Fruit fly (Drosophila melanogaster) whole organism, embryonic: ENCODE results near the gene CG34325.

Source experiments
- Bdp1 ChIP-seq: fragments of 200-800 bp; sonication (Bioruptor generic); optimal IDR thresholded peaks from 3 replicates; lab custom pipeline; 2016; ENCODE audit warnings: missing biosample characterization, missing genetic modification characterization
- CG10274 ChIP-seq: fragments of 200-800 bp; sonication (Bioruptor generic); optimal IDR thresholded peaks from 3 replicates; lab custom pipeline; 2017; ENCODE audit warnings: missing biosample characterization, mild to moderate bottlenecking, missing genetic modification characterization
- CG10654 ChIP-seq: fragments of 200-800 bp; sonication (Bioruptor generic); optimal IDR thresholded peaks from 2 replicates; lab custom pipeline; 2016; ENCODE audit warnings: missing biosample characterization, missing genetic modification characterization
- CG11398 ChIP-seq: fragments of 200-800 bp; sonication (Bioruptor generic); optimal IDR thresholded peaks from 2 replicates; lab custom pipeline; 2016; ENCODE audit warnings: missing biosample characterization, missing genetic modification characterization
- CG11695 ChIP-seq: fragments of 200-800 bp; sonication (Bioruptor generic); IDR thresholded peaks from 3 replicates; pipeline ENCODE4 v1.3.6; 2022; ENCODE audit warnings: missing biosample characterization, missing genetic modification characterization
- CG12155 ChIP-seq: fragments of 200-800 bp; sonication (Bioruptor generic); optimal IDR thresholded peaks from 3 replicates; lab custom pipeline; 2016; ENCODE audit warnings: missing biosample characterization, missing genetic modification characterization
- CG12659 ChIP-seq: fragments of 200-800 bp; sonication (Bioruptor generic); optimal IDR thresholded peaks from 3 replicates; lab custom pipeline; 2017; ENCODE audit warnings: mild to moderate bottlenecking, missing biosample characterization, missing genetic modification reagents, missing genetic modification characterization
- CG13624 ChIP-seq: fragments of 200-800 bp; sonication (Bioruptor generic); optimal IDR thresholded peaks from 2 replicates; lab custom pipeline; 2016; ENCODE audit warnings: missing biosample characterization, missing genetic modification characterization
- CG14014 ChIP-seq: fragments of 200-800 bp; sonication (Bioruptor generic); IDR thresholded peaks from 2 replicates; pipeline ENCODE4 v1.3.6; 2022; ENCODE audit warnings: missing biosample characterization, missing genetic modification characterization
- CG14710 ChIP-seq: fragments of 200-800 bp; sonication (Bioruptor generic); optimal IDR thresholded peaks from 3 replicates; lab custom pipeline; 2019; ENCODE audit warnings: missing biosample characterization, mild to moderate bottlenecking, missing genetic modification characterization, moderate library complexity
- CG14860 ChIP-seq: fragments of 200-800 bp; sonication (Bioruptor generic); IDR thresholded peaks from 3 replicates; pipeline ENCODE4 v1.3.6; 2022; ENCODE audit warnings: missing biosample characterization, missing genetic modification characterization; ENCODE audit not compliant: partially characterized antibody
- CG1603 ChIP-seq: fragments of 200-800 bp; sonication (Bioruptor generic); optimal IDR thresholded peaks from 2 replicates; lab custom pipeline; 2019; ENCODE audit warnings: missing biosample characterization, mild to moderate bottlenecking, missing genetic modification characterization, moderate library complexity
- CG16863 ChIP-seq: fragments of 200-800 bp; sonication (Bioruptor generic); optimal IDR thresholded peaks from 3 replicates; lab custom pipeline; 2016; ENCODE audit warnings: missing biosample characterization, missing genetic modification characterization
- CG1792 ChIP-seq: fragments of 200-800 bp; sonication (Bioruptor generic); optimal IDR thresholded peaks from 2 replicates; lab custom pipeline; 2016; ENCODE audit warnings: missing biosample characterization, missing genetic modification characterization
- CG18599 ChIP-seq: fragments of 200-800 bp; sonication (Bioruptor generic); optimal IDR thresholded peaks from 3 replicates; lab custom pipeline; 2017; ENCODE audit warnings: missing biosample characterization, missing genetic modification characterization, mild to moderate bottlenecking, moderate library complexity, missing genetic modification reagents
- CG2678 ChIP-seq: fragments of 200-800 bp; sonication (Bioruptor generic); optimal IDR thresholded peaks from 3 replicates; lab custom pipeline; 2019; ENCODE audit warnings: missing biosample characterization, mild to moderate bottlenecking, missing genetic modification characterization, moderate library complexity
- CG34422 ChIP-seq: fragments of 200-800 bp; sonication (Bioruptor generic); IDR thresholded peaks from 3 replicates; pipeline ENCODE4 v1.3.6; 2022; ENCODE audit warnings: missing biosample characterization, missing genetic modification characterization
- CG43689 ChIP-seq: fragments of 200-800 bp; sonication (Bioruptor generic); IDR thresholded peaks from 2 replicates; pipeline ENCODE4 v1.3.6; 2022; ENCODE audit warnings: missing biosample characterization, missing genetic modification characterization
- CG4730 ChIP-seq: fragments of 200-800 bp; sonication (Bioruptor generic); IDR thresholded peaks from 2 replicates; pipeline ENCODE4 v1.3.6; 2022; ENCODE audit warnings: missing biosample characterization, missing genetic modification characterization
- CG4854 ChIP-seq: fragments of 200-800 bp; sonication (Bioruptor generic); optimal IDR thresholded peaks from 2 replicates; lab custom pipeline; 2016; ENCODE audit warnings: missing biosample characterization, missing genetic modification characterization, inconsistent platforms
- CG6175 ChIP-seq: fragments of 200-800 bp; sonication (Bioruptor generic); IDR thresholded peaks from 3 replicates; pipeline ENCODE4 v1.3.6; 2022; ENCODE audit warnings: missing biosample characterization, missing genetic modification characterization
- CG6683 ChIP-seq: fragments of 200-800 bp; sonication (Bioruptor generic); optimal IDR thresholded peaks from 2 replicates; lab custom pipeline; 2017; ENCODE audit warnings: missing biosample characterization, mild to moderate bottlenecking, missing genetic modification characterization, missing genetic modification reagents
- CG6689 ChIP-seq: fragments of 200-800 bp; sonication (Bioruptor generic); IDR thresholded peaks from 2 replicates; pipeline ENCODE4 v1.3.6; 2022; ENCODE audit warnings: missing biosample characterization, missing genetic modification characterization
- CG6765 ChIP-seq: fragments of 200-800 bp; sonication (Bioruptor generic); optimal IDR thresholded peaks from 3 replicates; lab custom pipeline; 2017; ENCODE audit warnings: missing biosample characterization, mild to moderate bottlenecking, missing genetic modification characterization
- CG6791 ChIP-seq: fragments of 200-800 bp; sonication (Bioruptor generic); IDR thresholded peaks from 3 replicates; pipeline ENCODE4 v1.3.6; 2022; ENCODE audit warnings: missing biosample characterization, missing genetic modification characterization; ENCODE audit not compliant: partially characterized antibody
- CG7963 ChIP-seq: fragments of 200-800 bp; sonication (Bioruptor generic); IDR thresholded peaks from 3 replicates; pipeline ENCODE4 v1.3.6; 2022; ENCODE audit warnings: missing biosample characterization, missing genetic modification characterization; ENCODE audit not compliant: partially characterized antibody
- CkIIα-i1 ChIP-seq: fragments of 200-800 bp; sonication (Bioruptor generic); IDR thresholded peaks from 2 replicates; pipeline ENCODE4 v1.3.6; 2022; ENCODE audit warnings: missing biosample characterization, missing genetic modification characterization
- D19A ChIP-seq: fragments of 200-800 bp; optimal IDR thresholded peaks from 3 replicates; lab custom pipeline; 2019; ENCODE audit warnings: missing biosample characterization, mild to moderate bottlenecking, missing genetic modification characterization, moderate library complexity
- Doc2 ChIP-seq: fragments of 200-800 bp; sonication (Bioruptor generic); IDR thresholded peaks from 2 replicates; pipeline ENCODE4 v1.3.6; 2022; ENCODE audit warnings: missing biosample characterization, missing genetic modification characterization
- ERR ChIP-seq: fragments of 200-800 bp; sonication (Bioruptor generic); optimal IDR thresholded peaks from 2 replicates; lab custom pipeline; 2016; ENCODE audit warnings: missing biosample characterization, missing genetic modification characterization
- Ets65A ChIP-seq: fragments of 200-800 bp; sonication (Bioruptor generic); peaks from one replicate; lab custom pipeline; 2016; ENCODE audit warnings: missing biosample characterization, missing genetic modification characterization
- Fer1 ChIP-seq: fragments of 200-800 bp; sonication (Bioruptor generic); optimal IDR thresholded peaks from 2 replicates; lab custom pipeline; 2017; ENCODE audit warnings: missing biosample characterization, mild to moderate bottlenecking, missing genetic modification characterization
- Hand ChIP-seq: fragments of 200-800 bp; sonication (Bioruptor generic); optimal IDR thresholded peaks from 2 replicates; lab custom pipeline; 2017; ENCODE audit warnings: mild to moderate bottlenecking, missing biosample characterization, missing genetic modification reagents, missing genetic modification characterization
- MESR4 ChIP-seq: fragments of 200-800 bp; sonication (Bioruptor generic); optimal IDR thresholded peaks from 2 replicates; lab custom pipeline; 2018; ENCODE audit warnings: missing biosample characterization, mild to moderate bottlenecking, missing genetic modification characterization, moderate library complexity
- Mad ChIP-seq: fragments of 200-800 bp; sonication (Bioruptor generic); optimal IDR thresholded peaks from 2 replicates; lab custom pipeline; 2016; ENCODE audit warnings: missing biosample characterization, missing genetic modification characterization
- Meics ChIP-seq: fragments of 200-800 bp; sonication (Bioruptor generic); optimal IDR thresholded peaks from 2 replicates; lab custom pipeline; 2017; ENCODE audit warnings: missing biosample characterization, mild to moderate bottlenecking, missing genetic modification characterization
- Tbp ChIP-seq: fragments of >200 bp; optimal IDR thresholded peaks from 2 replicates; lab custom pipeline; 2018; ENCODE audit warnings: missing biosample characterization, missing genetic modification characterization
- cad ChIP-seq: fragments of >200 bp; optimal IDR thresholded peaks from 2 replicates; lab custom pipeline; 2017; ENCODE audit warnings: missing biosample characterization, missing genetic modification characterization
- crc ChIP-seq: fragments of 200-800 bp; sonication (Bioruptor generic); optimal IDR thresholded peaks from 2 replicates; lab custom pipeline; 2016; ENCODE audit warnings: missing biosample characterization, missing genetic modification characterization
- dan ChIP-seq: fragments of 200-800 bp; sonication (Bioruptor generic); IDR thresholded peaks from 2 replicates; pipeline ENCODE4 v1.3.6; 2022; ENCODE audit warnings: missing biosample characterization, missing genetic modification characterization
- dpn ChIP-seq, 2 experiments: fragments of 200-800 bp; sonication (Bioruptor generic); optimal IDR thresholded peaks; 3 replicates each; lab custom pipeline; 2016; ENCODE audit warnings: missing biosample characterization in 2 of 2, missing genetic modification characterization in 2 of 2
- ewg ChIP-seq: fragments of 200-800 bp; sonication (Bioruptor generic); optimal IDR thresholded peaks from 3 replicates; lab custom pipeline; 2017; ENCODE audit warnings: mild to moderate bottlenecking, missing biosample characterization, missing genetic modification reagents, missing genetic modification characterization
- exex ChIP-seq: fragments of 200-800 bp; sonication (Bioruptor generic); optimal IDR thresholded peaks from 4 replicates; lab custom pipeline; 2018; ENCODE audit warnings: missing biosample characterization, mild to moderate bottlenecking, missing genetic modification characterization, moderate library complexity
- her ChIP-seq: fragments of 200-800 bp; sonication (Bioruptor generic); optimal IDR thresholded peaks from 2 replicates; lab custom pipeline; 2016; ENCODE audit warnings: missing biosample characterization, missing genetic modification characterization
- pb ChIP-seq: fragments of 200-800 bp; sonication (Bioruptor generic); optimal IDR thresholded peaks from 3 replicates; lab custom pipeline; 2016; ENCODE audit warnings: missing biosample characterization, missing genetic modification characterization
- sd ChIP-seq: fragments of 200-800 bp; sonication (Bioruptor generic); optimal IDR thresholded peaks from 3 replicates; lab custom pipeline; 2018; ENCODE audit warnings: missing biosample characterization, mild to moderate bottlenecking, missing genetic modification characterization, moderate library complexity
- tio ChIP-seq: fragments of 200-800 bp; sonication (Bioruptor generic); optimal IDR thresholded peaks from 2 replicates; lab custom pipeline; 2017; ENCODE audit warnings: missing biosample characterization, missing genetic modification characterization, inconsistent platforms
- twi ChIP-seq: fragments of 200-800 bp; optimal IDR thresholded peaks from 2 replicates; lab custom pipeline; 2019; ENCODE audit warnings: missing biosample characterization, mild to moderate bottlenecking, missing genetic modification characterization, moderate library complexity
- vfl ChIP-seq: fragments of 200-800 bp; sonication (Bioruptor generic); optimal IDR thresholded peaks from 2 replicates; lab custom pipeline; 2016; ENCODE audit warnings: missing biosample characterization, missing genetic modification characterization
- z ChIP-seq: fragments of 200-800 bp; sonication (Bioruptor generic); IDR thresholded peaks from 3 replicates; pipeline ENCODE4 v1.3.6; 2022; ENCODE audit warnings: missing biosample characterization, missing genetic modification characterization

CG34325 gene

DNA sequence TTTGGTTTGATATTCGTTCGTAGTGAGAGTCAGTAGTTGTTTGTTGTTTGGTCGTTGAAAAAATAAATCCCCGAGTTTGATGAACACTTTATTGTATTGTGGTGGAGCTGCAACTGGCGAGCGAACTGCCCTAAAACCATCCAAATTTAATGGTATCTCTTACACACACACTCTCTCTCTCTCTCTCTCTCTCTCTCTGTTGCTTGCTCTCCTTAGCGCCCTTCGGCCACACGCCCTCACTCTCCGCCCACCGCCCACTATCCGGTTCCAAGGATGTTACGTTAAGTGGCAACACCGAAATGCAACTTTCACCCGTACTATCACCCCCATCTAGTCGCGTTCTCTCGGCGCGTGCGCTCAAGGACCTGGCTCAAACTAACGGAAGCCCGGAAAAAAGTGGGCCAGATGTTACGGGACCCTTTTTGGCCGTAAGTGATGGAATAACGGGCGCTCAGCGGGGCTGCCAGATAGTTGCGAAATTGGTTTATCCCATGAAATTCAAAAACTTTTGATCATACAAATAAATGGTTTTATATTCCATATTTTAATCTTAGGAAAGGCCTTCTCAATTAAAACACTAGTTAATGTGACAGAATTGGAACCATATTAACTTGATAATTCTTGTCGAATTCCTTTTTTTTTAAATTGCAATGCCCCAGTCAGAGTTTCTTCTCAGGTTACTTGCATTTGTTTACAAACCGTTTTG is 33.7 kb downstream of the CG34325 start (continued):
- peak; percentile 80 for TF ChIP-seq ewg (GFP tag; lab: Kevin White, UChicago)
- TF ChIP-seq twi (tag; lab: Kevin White, UChicago): no peak
- TF ChIP-seq her (GFP tag; lab: Kevin White, UChicago): no peak
- TF ChIP-seq pb (GFP tag; lab: Kevin White, UChicago): no peak
- TF ChIP-seq CG6175 (GFP tag; lab: Robert Waterston, UW): no peak
- TF ChIP-seq CG6765 (GFP tag; lab: Kevin White, UChicago): no peak
- TF ChIP-seq CG10654 (GFP tag; lab: Kevin White, UChicago): no peak
- no peak for TF ChIP-seq CG11398 (GFP tag; lab: Kevin White, UChicago)
- peak; percentile 1 for TF ChIP-seq Meics (GFP tag; lab: Kevin White, UChicago)
- no peak for TF ChIP-seq tio (GFP tag; lab: Kevin White, UChicago)
- no peak for TF ChIP-seq CG12155 (GFP tag; lab: Kevin White, UChicago)
- TF ChIP-seq Ets65A (GFP tag; lab: Kevin White, UChicago): peak; percentile 76
- no peak for TF ChIP-seq CG4854
- TF ChIP-seq Doc2 (GFP tag; lab: Robert Waterston, UW): no peak
- no peak for TF ChIP-seq CG10274 (GFP tag; lab: Kevin White, UChicago)
- TF ChIP-seq Fer1 (GFP tag; lab: Kevin White, UChicago): peak; percentile 33
- no peak for TF ChIP-seq CG14860 (GFP tag; lab: Robert Waterston, UW)
- no peak for TF ChIP-seq crc (GFP tag; lab: Kevin White, UChicago)
- TF ChIP-seq CG12659 (GFP tag; lab: Kevin White, UChicago): peak; percentile 2
- no peak for TF ChIP-seq Bdp1
- no peak for TF ChIP-seq CG1603 (tag; lab: Kevin White, UChicago)
- no peak for TF ChIP-seq CG14014 (GFP tag; lab: Robert Waterston, UW)
- TF ChIP-seq D19A (tag; lab: Kevin White, UChicago): peak; percentile 9
- peak; percentile 38 for TF ChIP-seq CG18599
- no peak for TF ChIP-seq cad (GFP tag; lab: Kevin White, UChicago)
- TF ChIP-seq CG4730 (GFP tag; lab: Robert Waterston, UW): no peak
- TF ChIP-seq CG11695 (GFP tag; lab: Robert Waterston, UW): no peak
- 0 out of 2 replicates have a peak, but pooled peaks have one; percentile 8 for TF ChIP-seq CG6689 (GFP tag; lab: Robert Waterston, UW)
- no peak for TF ChIP-seq CG2678 (tag; lab: Kevin White, UChicago)
- no peak for TF ChIP-seq CG34422 (GFP tag; lab: Robert Waterston, UW)

DNA sequence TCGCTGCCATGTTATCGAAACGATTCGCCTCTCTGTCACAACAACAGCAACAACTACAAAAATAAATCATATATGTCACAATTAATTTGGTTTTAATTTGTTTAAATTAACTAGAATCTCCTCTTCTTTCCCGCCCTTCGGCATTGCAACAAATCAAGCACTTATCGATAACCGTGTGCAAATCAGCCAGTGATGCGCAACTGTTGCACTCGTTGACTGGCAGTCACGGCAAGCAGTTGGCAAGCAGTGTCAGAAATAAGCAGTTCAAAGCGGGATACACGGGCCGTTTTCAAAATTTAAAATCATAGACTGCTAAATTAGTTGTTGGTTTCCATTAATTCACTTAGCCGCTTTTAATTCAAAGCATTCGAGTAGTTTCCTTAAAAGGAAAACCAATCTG is 37.4 kb downstream of the CG34325 start, which contains the start of gene Axs:
Gene Axs, minus strand, starts transcription at position 131 of the 400 bp plus-strand sequence.
- TF ChIP-seq Mad (GFP tag; lab: Kevin White, UChicago) (peak; percentile 27), dpn (GFP tag; optimal IDR thresholded peaks at IDR 0.05; lab: Kevin White, UChicago) (peak; percentile 26 to 39), CG16863 (GFP tag; lab: Kevin White, UChicago) (no peak), Tbp (GFP tag; lab: Kevin White, UChicago) (no peak), CG43689 (GFP tag; lab: Robert Waterston, UW) (no peak), CG6683 (no peak), dan (GFP tag; lab: Robert Waterston, UW) (no peak), sd (tag; lab: Kevin White, UChicago) (peak; percentile 18), z (GFP tag; lab: Robert Waterston, UW) (no peak), CG1792 (GFP tag; lab: Kevin White, UChicago) (no peak), Hand (no peak), CG6791 (GFP tag; lab: Robert Waterston, UW) (peak; percentile 75), ERR (GFP tag; lab: Kevin White, UChicago) (peak; percentile 45), CG7963 (peak; percentile 60; the same call in 1 of the 3 replicates), CG13624 (GFP tag; lab: Kevin White, UChicago) (peak; percentile 6), CG12659 (GFP tag; lab: Kevin White, UChicago) (peak; percentile 50), exex (no peak), MESR4 (GFP tag; lab: Kevin White, UChicago) (peak; percentile 15), CG11398 (GFP tag; lab: Kevin White, UChicago) (no peak), CG14710 (tag; lab: Kevin White, UChicago) (peak; percentile 38), vfl (GFP tag; lab: Kevin White, UChicago) (peak; percentile 46), CkIIα-i1 (GFP tag; lab: Robert Waterston, UW) (no peak)
